Fruit fly (Drosophila melanogaster) whole organism, embryonic: ENCODE data around the gene kay.
A peak's percentile ranks its signal among the peaks of the same experiment; 100 is the strongest.

Source experiments
- Antp ChIP-seq: fragments of 200-800 bp; sonication (Bioruptor generic); optimal IDR thresholded peaks from 3 replicates; lab custom pipeline; 2016; ENCODE audit warnings: missing biosample characterization, missing genetic modification characterization
- Asciz ChIP-seq: fragments of 200-800 bp; sonication (Bioruptor generic); optimal IDR thresholded peaks from 2 replicates; lab custom pipeline; 2017; ENCODE audit warnings: missing biosample characterization, mild to moderate bottlenecking, missing genetic modification characterization, missing genetic modification reagents
- Atf3 ChIP-seq: fragments of 200-800 bp; sonication (Bioruptor generic); optimal IDR thresholded peaks from 3 replicates; lab custom pipeline; 2016; ENCODE audit warnings: missing biosample characterization, missing genetic modification characterization
- CG11085 ChIP-seq: fragments of 200-800 bp; sonication (Bioruptor generic); IDR thresholded peaks from 2 replicates; pipeline ENCODE4 v1.3.6; 2022; ENCODE audit warnings: missing biosample characterization, missing genetic modification characterization
- CG11093 ChIP-seq: fragments of 200-800 bp; sonication (Bioruptor generic); IDR thresholded peaks from 3 replicates; pipeline ENCODE4 v1.3.6; 2022; ENCODE audit warnings: missing biosample characterization, missing genetic modification characterization
- CG13123 ChIP-seq: fragments of 200-800 bp; sonication (Bioruptor generic); optimal IDR thresholded peaks from 2 replicates; lab custom pipeline; 2016; ENCODE audit warnings: missing biosample characterization, missing genetic modification characterization
- CG13624 ChIP-seq: fragments of 200-800 bp; sonication (Bioruptor generic); optimal IDR thresholded peaks from 2 replicates; lab custom pipeline; 2016; ENCODE audit warnings: missing biosample characterization, missing genetic modification characterization
- CG14710 ChIP-seq: fragments of 200-800 bp; sonication (Bioruptor generic); optimal IDR thresholded peaks from 3 replicates; lab custom pipeline; 2019; ENCODE audit warnings: missing biosample characterization, mild to moderate bottlenecking, missing genetic modification characterization, moderate library complexity
- CG16779 ChIP-seq: fragments of 200-800 bp; sonication (Bioruptor generic); IDR thresholded peaks from 2 replicates; pipeline ENCODE4 v1.3.6; 2022; ENCODE audit warnings: missing biosample characterization, missing genetic modification characterization
- CG18476 ChIP-seq: fragments of 200-800 bp; sonication (Bioruptor generic); optimal IDR thresholded peaks from 2 replicates; lab custom pipeline; 2016; ENCODE audit warnings: missing biosample characterization, mild to moderate bottlenecking, missing genetic modification characterization
- CG2199 ChIP-seq: fragments of 200-800 bp; sonication (Bioruptor generic); IDR thresholded peaks from 3 replicates; pipeline ENCODE4 v1.3.6; 2022; ENCODE audit warnings: missing biosample characterization, missing genetic modification characterization
- CG2202 ChIP-seq: fragments of 200-800 bp; sonication (Bioruptor generic); optimal IDR thresholded peaks from 2 replicates; lab custom pipeline; 2018; ENCODE audit warnings: missing biosample characterization, mild to moderate bottlenecking, missing genetic modification characterization
- CG31388 ChIP-seq: fragments of 200-800 bp; sonication (Bioruptor generic); optimal IDR thresholded peaks from 2 replicates; lab custom pipeline; 2016; ENCODE audit warnings: missing biosample characterization, missing genetic modification characterization
- CG3163 ChIP-seq: fragments of 200-800 bp; sonication (Bioruptor generic); optimal IDR thresholded peaks from 3 replicates; lab custom pipeline; 2016; ENCODE audit warnings: missing biosample characterization, missing genetic modification characterization
- CG32767 ChIP-seq: fragments of 200-800 bp; sonication (Bioruptor generic); IDR thresholded peaks from 2 replicates; pipeline ENCODE4 v1.3.6; 2022; ENCODE audit warnings: missing biosample characterization, missing genetic modification characterization
- CG3407 ChIP-seq: fragments of 200-800 bp; sonication (Bioruptor generic); optimal IDR thresholded peaks from 2 replicates; lab custom pipeline; 2018; ENCODE audit warnings: missing biosample characterization, mild to moderate bottlenecking, missing genetic modification characterization
- CG3847 ChIP-seq: fragments of 200-800 bp; sonication (Bioruptor generic); IDR thresholded peaks from 2 replicates; pipeline ENCODE4 v1.3.6; 2022; ENCODE audit warnings: missing biosample characterization, missing genetic modification characterization
- CG4282 ChIP-seq: fragments of 200-800 bp; sonication (Bioruptor generic); optimal IDR thresholded peaks from 2 replicates; lab custom pipeline; 2016; ENCODE audit warnings: missing biosample characterization, missing genetic modification characterization
- CG5245 ChIP-seq: fragments of 200-800 bp; sonication (Bioruptor generic); optimal IDR thresholded peaks from 3 replicates; lab custom pipeline; 2016; ENCODE audit warnings: missing biosample characterization, missing genetic modification characterization
- CG6683 ChIP-seq: fragments of 200-800 bp; sonication (Bioruptor generic); optimal IDR thresholded peaks from 2 replicates; lab custom pipeline; 2017; ENCODE audit warnings: missing biosample characterization, mild to moderate bottlenecking, missing genetic modification characterization, missing genetic modification reagents
- CG6791 ChIP-seq: fragments of 200-800 bp; sonication (Bioruptor generic); IDR thresholded peaks from 3 replicates; pipeline ENCODE4 v1.3.6; 2022; ENCODE audit warnings: missing biosample characterization, missing genetic modification characterization; ENCODE audit not compliant: partially characterized antibody
- CG7556 ChIP-seq: fragments of 200-800 bp; sonication (Bioruptor generic); optimal IDR thresholded peaks from 2 replicates; lab custom pipeline; 2017; ENCODE audit warnings: missing biosample characterization, mild to moderate bottlenecking, missing genetic modification characterization
- CG8924 ChIP-seq: fragments of 200-800 bp; optimal IDR thresholded peaks from 3 replicates; lab custom pipeline; 2019; ENCODE audit warnings: missing biosample characterization, mild to moderate bottlenecking, missing genetic modification characterization, moderate library complexity
- CG9437 ChIP-seq: fragments of 200-800 bp; sonication (Bioruptor generic); optimal IDR thresholded peaks from 2 replicates; lab custom pipeline; 2018; ENCODE audit warnings: missing biosample characterization, mild to moderate bottlenecking, missing genetic modification characterization
- Dek ChIP-seq: fragments of 200-800 bp; sonication (Bioruptor generic); optimal IDR thresholded peaks from 3 replicates; lab custom pipeline; 2019; ENCODE audit warnings: missing biosample characterization, mild to moderate bottlenecking, missing genetic modification characterization, moderate library complexity
- Lim3 ChIP-seq: fragments of 200-800 bp; sonication (Bioruptor generic); IDR thresholded peaks from 2 replicates; pipeline ENCODE4 v1.3.6; 2022; ENCODE audit warnings: missing biosample characterization, missing genetic modification characterization
- Nf-YA ChIP-seq: fragments of 200-800 bp; sonication (Bioruptor generic); IDR thresholded peaks from 2 replicates; pipeline ENCODE4 v1.3.6; 2022; ENCODE audit warnings: missing biosample characterization, missing genetic modification characterization
- Ssrp ChIP-seq: fragments of 200-800 bp; sonication (Bioruptor generic); optimal IDR thresholded peaks from 2 replicates; lab custom pipeline; 2018; ENCODE audit warnings: missing biosample characterization, mild to moderate bottlenecking, missing genetic modification characterization, moderate library complexity
- YL-1 ChIP-seq: fragments of 200-800 bp; sonication (Bioruptor generic); optimal IDR thresholded peaks from 3 replicates; lab custom pipeline; 2017; ENCODE audit warnings: missing biosample characterization, mild to moderate bottlenecking, missing genetic modification characterization
- al ChIP-seq: fragments of 200-800 bp; sonication (Bioruptor generic); IDR thresholded peaks from 2 replicates; pipeline ENCODE4 v1.3.6; 2022; ENCODE audit warnings: missing biosample characterization, missing genetic modification characterization
- chm ChIP-seq: fragments of 200-800 bp; sonication (Bioruptor generic); IDR thresholded peaks from 2 replicates; pipeline ENCODE4 v1.3.6; 2022; ENCODE audit warnings: missing biosample characterization, missing genetic modification characterization
- dan ChIP-seq: fragments of 200-800 bp; sonication (Bioruptor generic); IDR thresholded peaks from 2 replicates; pipeline ENCODE4 v1.3.6; 2022; ENCODE audit warnings: missing biosample characterization, missing genetic modification characterization
- disco-r ChIP-seq: fragments of 200-800 bp; sonication (Bioruptor generic); optimal IDR thresholded peaks from 2 replicates; lab custom pipeline; 2016; ENCODE audit warnings: missing biosample characterization, missing genetic modification characterization
- emc ChIP-seq: fragments of 200-800 bp; sonication (Bioruptor generic); optimal IDR thresholded peaks from 2 replicates; lab custom pipeline; 2016; ENCODE audit warnings: missing biosample characterization, missing genetic modification characterization
- fru ChIP-seq: fragments of >200 bp; optimal IDR thresholded peaks from 2 replicates; lab custom pipeline; 2017
- gce ChIP-seq: fragments of 200-800 bp; sonication (Bioruptor generic); IDR thresholded peaks from 3 replicates; pipeline ENCODE4 v1.3.6; 2022; ENCODE audit warnings: missing biosample characterization, missing genetic modification characterization
- kah ChIP-seq: fragments of 200-800 bp; sonication (Bioruptor generic); optimal IDR thresholded peaks from 2 replicates; lab custom pipeline; 2018; ENCODE audit warnings: missing biosample characterization, mild to moderate bottlenecking, missing genetic modification characterization
- mam ChIP-seq: fragments of 200-800 bp; sonication (Bioruptor generic); optimal IDR thresholded peaks from 3 replicates; lab custom pipeline; 2016; ENCODE audit warnings: missing biosample characterization, missing genetic modification characterization
- onecut ChIP-seq: fragments of 200-800 bp; sonication (Bioruptor generic); IDR thresholded peaks from 2 replicates; pipeline ENCODE4 v1.3.6; 2022; ENCODE audit warnings: missing biosample characterization, missing genetic modification characterization
- otp ChIP-seq: fragments of 200-800 bp; sonication (Bioruptor generic); IDR thresholded peaks from 3 replicates; pipeline ENCODE4, ENCODE4 v1.3.6; 2022; ENCODE audit warnings: missing biosample characterization, missing genetic modification characterization
- sc ChIP-seq, 3 experiments: fragments of >200 bp in 2 of 3; fragments of 200-800 bp in 1 of 3; sonication (Bioruptor generic) in 1 of 3; optimal IDR thresholded peaks; 2 replicates in 2 of 3; 3 replicates in 1 of 3; lab custom pipeline; 2017; ENCODE audit warnings: mild to moderate bottlenecking in 1 of 3, missing biosample characterization in 1 of 3, missing genetic modification characterization in 1 of 3, missing genetic modification reagents in 1 of 3
- schlank ChIP-seq: fragments of 200-800 bp; sonication (Bioruptor generic); optimal IDR thresholded peaks from 2 replicates; lab custom pipeline; 2018; ENCODE audit warnings: missing biosample characterization, mild to moderate bottlenecking, missing genetic modification characterization
- scrt ChIP-seq: fragments of 200-800 bp; sonication (Bioruptor generic); optimal IDR thresholded peaks from 2 replicates; lab custom pipeline; 2018; ENCODE audit warnings: missing biosample characterization, mild to moderate bottlenecking, missing genetic modification characterization, moderate library complexity
- sqz ChIP-seq: fragments of 200-800 bp; sonication (Bioruptor generic); optimal IDR thresholded peaks from 3 replicates; lab custom pipeline; 2018; ENCODE audit warnings: missing biosample characterization, mild to moderate bottlenecking, missing genetic modification characterization
- ssp ChIP-seq: fragments of 200-800 bp; sonication (Bioruptor generic); IDR thresholded peaks from 2 replicates; pipeline ENCODE4 v1.3.6; 2022; ENCODE audit warnings: missing biosample characterization, missing genetic modification characterization
- trh ChIP-seq: fragments of 200-800 bp; sonication (Bioruptor generic); optimal IDR thresholded peaks from 2 replicates; lab custom pipeline; 2016; ENCODE audit warnings: missing biosample characterization, missing genetic modification characterization
- twi ChIP-seq: fragments of 200-800 bp; optimal IDR thresholded peaks from 2 replicates; lab custom pipeline; 2019; ENCODE audit warnings: missing biosample characterization, mild to moderate bottlenecking, missing genetic modification characterization, moderate library complexity
- unpg ChIP-seq: fragments of 200-800 bp; sonication (Bioruptor generic); optimal IDR thresholded peaks from 3 replicates; lab custom pipeline; 2018; ENCODE audit warnings: missing biosample characterization, mild to moderate bottlenecking, missing genetic modification characterization, moderate library complexity
- wek ChIP-seq: fragments of 200-800 bp; sonication (Bioruptor generic); optimal IDR thresholded peaks from 3 replicates; lab custom pipeline; 2018; ENCODE audit warnings: missing biosample characterization, mild to moderate bottlenecking, missing genetic modification characterization, moderate library complexity
- z ChIP-seq: fragments of 200-800 bp; sonication (Bioruptor generic); IDR thresholded peaks from 3 replicates; pipeline ENCODE4 v1.3.6; 2022; ENCODE audit warnings: missing biosample characterization, missing genetic modification characterization
- zen2 ChIP-seq: fragments of 200-800 bp; sonication (Bioruptor generic); IDR thresholded peaks from 3 replicates; pipeline ENCODE4 v1.3.6; 2022; ENCODE audit warnings: missing biosample characterization, missing genetic modification characterization; ENCODE audit not compliant: partially characterized antibody

kay gene

DNA sequence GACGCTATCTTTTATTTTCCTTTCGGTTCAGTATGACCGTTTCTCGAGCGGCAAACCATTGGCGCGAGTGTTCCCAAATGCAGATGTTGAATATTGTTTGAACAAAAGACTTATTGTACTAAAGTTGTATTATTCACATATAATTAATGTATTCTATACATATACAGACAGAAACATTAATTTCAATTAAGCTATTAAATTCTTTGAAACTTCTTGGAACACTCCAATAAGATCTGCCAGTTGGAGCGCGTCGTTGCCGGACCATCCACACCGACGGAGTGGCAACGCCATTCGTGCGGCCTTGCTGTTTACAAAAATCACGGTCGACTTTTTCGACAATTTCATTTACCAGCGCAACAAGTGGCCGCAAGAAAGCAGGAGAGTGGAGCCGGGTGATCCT lies 20.7 kb upstream of the kay start, which contains the start of the genes Wdr24 and IntS11 (continued):
- TF ChIP-seq CG2199 (GFP tag; lab: Robert Waterston, UW) (peak; percentile 70; the same call in 2 of the 3 replicates), unpg (peak; percentile 84), CG6791 (GFP tag; lab: Robert Waterston, UW) (no peak), otp (GFP tag; lab: Robert Waterston, UW) (peak; percentile 65; the same call in 1 of the 3 replicates), schlank (tag; lab: Kevin White, UChicago) (peak; percentile 63), mam (GFP tag; lab: Kevin White, UChicago) (peak; percentile 90), CG16779 (peak; percentile 36; the same call in 1 of the 2 replicates), z (GFP tag; lab: Robert Waterston, UW) (no peak), emc (GFP tag; lab: Kevin White, UChicago) (peak; percentile 56), CG2202 (tag; lab: Kevin White, UChicago) (peak; percentile 11), CG8924 (tag; lab: Kevin White, UChicago) (peak; percentile 74), zen2 (GFP tag; lab: Robert Waterston, UW) (no peak), twi (tag; lab: Kevin White, UChicago) (peak; percentile 71), Dek (tag; lab: Kevin White, UChicago) (peak; percentile 90), fru (lab: Kevin White, UChicago) (no peak), CG32767 (GFP tag; lab: Robert Waterston, UW) (peak; percentile 75), trh (peak; percentile 18), Nf-YA (GFP tag; lab: Robert Waterston, UW) (peak; percentile 73), sqz (GFP tag; lab: Kevin White, UChicago) (no peak), CG3847 (GFP tag; lab: Robert Waterston, UW) (peak; percentile 96), CG3407 (GFP tag; lab: Kevin White, UChicago) (no peak), scrt (GFP tag; lab: Kevin White, UChicago) (peak; percentile 77), onecut (GFP tag; lab: Robert Waterston, UW) (peak; percentile 23), dan (GFP tag; lab: Robert Waterston, UW) (no peak), CG4282 (GFP tag; lab: Kevin White, UChicago) (peak; percentile 28), CG11093 (GFP tag; lab: Robert Waterston, UW) (peak; percentile 90), chm (GFP tag; lab: Robert Waterston, UW) (peak; percentile 69), kah (peak; percentile 9), CG14710 (tag; lab: Kevin White, UChicago) (peak; percentile 81), CG11085 (peak; percentile 92), wek (peak; percentile 22), Ssrp (tag; lab: Kevin White, UChicago) (peak; percentile 74), CG13624 (GFP tag; lab: Kevin White, UChicago) (peak; percentile 86), gce (peak; percentile 42; the same call in 1 of the 3 replicates), al (peak; percentile 95), CG9437 (GFP tag; lab: Kevin White, UChicago) (peak; percentile 65), Asciz (GFP tag; lab: Kevin White, UChicago) (no peak), YL-1 (GFP tag; lab: Kevin White, UChicago) (peak; percentile 79), Antp (GFP tag; lab: Kevin White, UChicago) (peak; percentile 58), Atf3 (GFP tag; lab: Kevin White, UChicago) (peak; percentile 37), CG3163 (GFP tag; lab: Kevin White, UChicago) (no peak), CG13123 (GFP tag; lab: Kevin White, UChicago) (peak; percentile 51), CG7556 (peak; percentile 71), Lim3 (GFP tag; lab: Robert Waterston, UW) (peak; percentile 64), sc (optimal IDR thresholded peaks at IDR 0.05; lab: Kevin White, UChicago) (no peak), sc (GFP tag; optimal IDR thresholded peaks at IDR 0.05; lab: Kevin White, UChicago) (no peak), CG31388 (GFP tag; lab: Kevin White, UChicago) (peak; percentile 34), CG5245 (GFP tag; lab: Kevin White, UChicago) (no peak), CG6683 (GFP tag; lab: Kevin White, UChicago) (no peak), ssp (GFP tag; lab: Robert Waterston, UW) (peak; percentile 84), CG18476 (GFP tag; lab: Kevin White, UChicago) (peak; percentile 82), disco-r (GFP tag; lab: Kevin White, UChicago) (peak; percentile 7)
